Worm (Caenorhabditis elegans) whole organism, young adult: ENCODE data around the gene srg-29.

Experiments used
- B0261.1 ChIP-seq: sonication (generic microtip); optimal IDR thresholded peaks from 2 replicates; lab custom pipeline; 2016; ENCODE audit warnings: mild to moderate bottlenecking, missing genetic modification characterization, moderate library complexity, missing compliant biosample characterization
- F39B2.1 ChIP-seq: fragments of 200-800 bp; sonication (Bioruptor generic); IDR thresholded peaks from 2 replicates; pipeline ENCODE4 v1.3.6; 2022; ENCODE audit warnings: missing genetic modification reagents, missing genetic modification characterization, missing compliant biosample characterization
- ama-1 ChIP-seq, 3 experiments: fragments of 150-350 bp in 1 of 3; sonication (generic microtip) in 2 of 3; optimal IDR thresholded peaks; 2 replicates each; lab custom pipeline; 2014 to 2018; ENCODE audit warnings: missing biosample characterization in 2 of 3, missing genetic modification characterization in 2 of 3, missing genetic modification reagents in 2 of 3
- aptf-2 ChIP-seq: fragments of 200-800 bp; sonication (Bioruptor generic); conservative IDR thresholded peaks from 2 replicates; pipeline ENCODE4 v1.3.6; 2022; ENCODE audit warnings: missing genetic modification reagents, missing genetic modification characterization, missing compliant biosample characterization
- ceh-27 ChIP-seq: fragments of 200-800 bp; sonication (Bioruptor generic); optimal IDR thresholded peaks from 2 replicates; lab custom pipeline; 2018; ENCODE audit warnings: mild to moderate bottlenecking, missing genetic modification characterization, moderate library complexity, missing compliant biosample characterization
- efl-1 ChIP-seq: fragments of 150-350 bp; optimal IDR thresholded peaks from 2 replicates; lab custom pipeline; 2014; ENCODE audit warnings: missing biosample characterization, missing genetic modification reagents, missing genetic modification characterization
- egl-44 ChIP-seq: fragments of 200-800 bp; sonication (Bioruptor generic); IDR thresholded peaks from 2 replicates; pipeline ENCODE4 v1.3.6; 2022; ENCODE audit warnings: missing genetic modification reagents, missing genetic modification characterization, missing compliant biosample characterization
- hlh-26 ChIP-seq: fragments of 200-800 bp; sonication (Bioruptor generic); conservative IDR thresholded peaks from 2 replicates; pipeline ENCODE4 v1.3.6; 2022; ENCODE audit warnings: missing genetic modification reagents, missing genetic modification characterization, missing compliant biosample characterization
- lsy-27 ChIP-seq: sonication (generic microtip); optimal IDR thresholded peaks from 2 replicates; lab custom pipeline; 2017; ENCODE audit warnings: missing genetic modification characterization, mild to moderate bottlenecking, missing compliant biosample characterization, antibody characterized with exemption, missing genotype, borderline replicate concordance; ENCODE audit not compliant: insufficient read depth
- mes-4 ChIP-seq: sonication (generic microtip); optimal IDR thresholded peaks from 2 replicates; lab custom pipeline; 2016; ENCODE audit warnings: missing genotype, missing genetic modification characterization, missing compliant biosample characterization
- rec-8 ChIP-seq, 2 experiments: sonication (generic microtip); optimal IDR thresholded peaks; 2 replicates each; lab custom pipeline; 2016; ENCODE audit warnings: mild to moderate bottlenecking in 2 of 2, missing genetic modification characterization in 2 of 2, missing genetic modification reagents in 2 of 2, missing genotype in 2 of 2, missing biosample characterization in 1 of 2, missing compliant biosample characterization in 1 of 2, moderate library complexity in 1 of 2
- unc-62 ChIP-seq: fragments of 150-350 bp; optimal IDR thresholded peaks from 2 replicates; lab custom pipeline; 2014; ENCODE audit warnings: missing biosample characterization, missing genetic modification reagents, missing genetic modification characterization
- zim-3 ChIP-seq: sonication (generic microtip); optimal IDR thresholded peaks from 2 replicates; lab custom pipeline; 2017; ENCODE audit warnings: mild to moderate bottlenecking, missing genetic modification characterization, moderate library complexity, missing compliant biosample characterization

- no peak for TF ChIP-seq unc-62 (GFP tag; lab: Kevin White, UChicago)
- TF ChIP-seq hlh-26 (GFP tag; lab: Robert Waterston, UW): no peak
- no peak for TF ChIP-seq ceh-27 (GFP tag; lab: Kevin White, UChicago)
- TF ChIP-seq lsy-27 (tag; lab: Kevin White, UChicago): no peak
- TF ChIP-seq egl-44: no peak
- no peak for TF ChIP-seq rec-8 (tag; optimal IDR thresholded peaks at IDR 0.05; lab: Kevin White, UChicago)
- TF ChIP-seq efl-1: no peak
- TF ChIP-seq zim-3 (tag; lab: Kevin White, UChicago): no peak
- TF ChIP-seq aptf-2 (GFP tag; lab: Robert Waterston, UW): no peak
- no peak for TF ChIP-seq F39B2.1 (GFP tag; lab: Robert Waterston, UW)
- TF ChIP-seq B0261.1 (tag; lab: Kevin White, UChicago): no peak
- TF ChIP-seq mes-4 (tag; lab: Kevin White, UChicago): no peak
- TF ChIP-seq ama-1 (optimal IDR thresholded peaks at IDR 0.05; lab: Kevin White, UChicago): no peak
- TF ChIP-seq ama-1 (GFP tag; optimal IDR thresholded peaks at IDR 0.05; lab: Kevin White, UChicago): no peak
Observed at ce11 chrV:5339497-5339896, 2.5 kb downstream of the srg-29 start, which contains the start of gene srg-27.
